Worm (Caenorhabditis elegans) whole organism, early embryonic: ENCODE data around the gene srx-67.

Source experiments
- B0310.2 ChIP-seq: sonication (generic microtip); optimal IDR thresholded peaks from 2 replicates; lab custom pipeline; 2016; ENCODE audit warnings: mild to moderate bottlenecking, missing genetic modification characterization, missing compliant biosample characterization
- F13C5.2 ChIP-seq: sonication (generic microtip); optimal IDR thresholded peaks from 2 replicates; lab custom pipeline; 2017; ENCODE audit warnings: mild to moderate bottlenecking, missing genetic modification characterization, inconsistent platforms, missing compliant biosample characterization
- aly-1 ChIP-seq: sonication (generic microtip); optimal IDR thresholded peaks from 2 replicates; lab custom pipeline; 2016; ENCODE audit warnings: missing genetic modification characterization, missing compliant biosample characterization
- ama-1 ChIP-seq: fragments of 150-350 bp; optimal IDR thresholded peaks from 2 replicates; lab custom pipeline; 2014
- ceh-13 ChIP-seq: fragments of 200-800 bp; sonication (Bioruptor generic); optimal IDR thresholded peaks from 2 replicates; lab custom pipeline; 2018; ENCODE audit warnings: mild to moderate bottlenecking, missing genetic modification characterization, missing compliant biosample characterization
- ceh-36 ChIP-seq: sonication (generic microtip); optimal IDR thresholded peaks from 2 replicates; lab custom pipeline; 2016; ENCODE audit warnings: missing genetic modification characterization, inconsistent platforms, missing compliant biosample characterization
- ets-7 ChIP-seq: sonication (generic microtip); optimal IDR thresholded peaks from 2 replicates; lab custom pipeline; 2016; ENCODE audit warnings: missing genotype, missing genetic modification characterization, missing compliant biosample characterization
- flt-1 ChIP-seq: fragments of 200-800 bp; sonication (Bioruptor generic); IDR thresholded peaks from 2 replicates; pipeline ENCODE4 v1.3.6; 2022; ENCODE audit warnings: missing genetic modification characterization, missing compliant biosample characterization
- hmbx-1 ChIP-seq: sonication (generic microtip); optimal IDR thresholded peaks from 2 replicates; lab custom pipeline; 2016; ENCODE audit warnings: mild to moderate bottlenecking, missing genetic modification characterization, missing compliant biosample characterization
- hmg-4 ChIP-seq: fragments of 200-800 bp; sonication (Bioruptor generic); optimal IDR thresholded peaks from 2 replicates; lab custom pipeline; 2018; ENCODE audit warnings: mild to moderate bottlenecking, missing genetic modification characterization, missing compliant biosample characterization
- hnd-1 ChIP-seq: sonication (generic microtip); optimal IDR thresholded peaks from 2 replicates; lab custom pipeline; 2016; ENCODE audit warnings: missing genetic modification characterization, missing compliant biosample characterization
- pes-1 ChIP-seq: fragments of 200-800 bp; sonication (Bioruptor generic); IDR thresholded peaks from 2 replicates; pipeline ENCODE4 v1.3.6; 2022; ENCODE audit warnings: missing genetic modification reagents, missing genetic modification characterization, missing compliant biosample characterization
- scrt-1 ChIP-seq: fragments of 200-800 bp; sonication (Bioruptor generic); IDR thresholded peaks from 2 replicates; pipeline ENCODE4 v1.3.6; 2022; ENCODE audit warnings: missing genetic modification characterization, missing compliant biosample characterization
- sea-1 ChIP-seq: fragments of 200-800 bp; sonication (Bioruptor generic); conservative IDR thresholded peaks from 2 replicates; pipeline ENCODE4 v1.3.6; 2022; ENCODE audit warnings: missing genetic modification characterization, missing compliant biosample characterization
- tbx-11 ChIP-seq: fragments of 200-800 bp; sonication (Bioruptor generic); IDR thresholded peaks from 2 replicates; pipeline ENCODE4 v1.3.6; 2022; ENCODE audit warnings: missing genetic modification characterization, missing compliant biosample characterization
- tbx-37 ChIP-seq: fragments of 200-800 bp; sonication (Bioruptor generic); conservative IDR thresholded peaks from 2 replicates; pipeline ENCODE4 v1.3.6; 2022; ENCODE audit warnings: missing genetic modification reagents, missing genetic modification characterization, missing compliant biosample characterization
- tra-4 ChIP-seq: sonication (generic microtip); optimal IDR thresholded peaks from 2 replicates; lab custom pipeline; 2017; ENCODE audit warnings: missing genetic modification characterization, missing compliant biosample characterization

srx-67 gene

ce11 chrV:3949723-3950122 lies 33.1 kb downstream of the srx-67 start, which contains the start of gene dach-1:
Gene dach-1, plus strand, starts transcription at chrV:3950023.
- TF ChIP-seq tbx-37 (GFP tag; lab: Robert Waterston, UW) (no peak), ama-1 (no peak)

ce11 chrV:3953739-3954138 lies 37.2 kb downstream of the srx-67 start, which contains the start of gene str-247:
Gene str-247, plus strand, starts transcription at chrV:3954039.
- no peak for TF ChIP-seq hmbx-1
- TF ChIP-seq pes-1 (GFP tag; lab: Robert Waterston, UW) = no peak
- TF ChIP-seq ceh-13 (GFP tag; lab: Kevin White, UChicago) = no peak
- no peak for TF ChIP-seq aly-1 (tag; lab: Kevin White, UChicago)
- TF ChIP-seq B0310.2 (tag; lab: Kevin White, UChicago) = no peak
- no peak for TF ChIP-seq tbx-11 (GFP tag; lab: Robert Waterston, UW)
- no peak for TF ChIP-seq sea-1 (GFP tag; lab: Robert Waterston, UW)
- TF ChIP-seq ets-7 = no peak
- TF ChIP-seq flt-1 (GFP tag; lab: Robert Waterston, UW) = no peak
- TF ChIP-seq F13C5.2 (tag; lab: Kevin White, UChicago) = no peak
- TF ChIP-seq ama-1 = no peak

DNA sequence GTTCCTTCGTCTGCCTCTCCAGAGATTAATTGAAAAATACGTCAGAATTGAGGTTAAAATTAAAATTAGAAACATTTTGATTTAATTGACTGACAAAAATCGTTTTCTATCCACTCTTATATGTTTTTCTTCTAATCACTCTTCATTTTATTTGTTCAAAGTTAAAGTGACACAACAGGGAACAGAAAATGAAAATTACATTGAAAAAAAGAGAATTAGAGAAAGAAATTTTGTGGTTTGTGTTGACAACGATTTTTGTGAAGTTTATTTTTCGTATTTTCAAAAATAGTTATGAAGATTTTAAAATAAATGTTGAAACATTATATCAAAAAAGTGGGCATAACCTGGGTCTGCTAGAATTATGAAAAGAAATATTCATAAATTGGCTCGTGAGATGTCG lies 41.0 kb downstream of the srx-67 start, which contains the start of gene cyp-34A5:
Gene cyp-34A5, minus strand, starts transcription at position 101 of the 400 bp plus-strand sequence.
- TF ChIP-seq scrt-1 (GFP tag; lab: Robert Waterston, UW) (no peak), ets-7 (no peak), B0310.2 (tag; lab: Kevin White, UChicago) (no peak), F13C5.2 (tag; lab: Kevin White, UChicago) (no peak)

ce11 chrV:3961235-3961634 lies 44.7 kb downstream of the srx-67 start, which contains the start of gene cyp-34A6:
Gene cyp-34A6, minus strand, starts transcription at chrV:3961335.
- TF ChIP-seq ama-1 (no peak), hmbx-1 (no peak), aly-1 (tag; lab: Kevin White, UChicago) (no peak), ceh-36 (tag; lab: Kevin White, UChicago) (no peak), sea-1 (GFP tag; lab: Robert Waterston, UW) (no peak), F13C5.2 (tag; lab: Kevin White, UChicago) (no peak), tbx-37 (GFP tag; lab: Robert Waterston, UW) (no peak), hnd-1 (tag; lab: Kevin White, UChicago) (no peak), flt-1 (GFP tag; lab: Robert Waterston, UW) (no peak), pes-1 (GFP tag; lab: Robert Waterston, UW) (no peak), ceh-13 (GFP tag; lab: Kevin White, UChicago) (no peak), B0310.2 (tag; lab: Kevin White, UChicago) (no peak), ets-7 (no peak), scrt-1 (GFP tag; lab: Robert Waterston, UW) (no peak), tra-4 (tag; lab: Kevin White, UChicago) (no peak)

ce11 chrV:3963715-3964114 lies 47.1 kb downstream of the srx-67 start, which contains the start of gene cyp-34A7:
Gene cyp-34A7, minus strand, starts transcription at chrV:3963815.
- no peak for TF ChIP-seq B0310.2 (tag; lab: Kevin White, UChicago)

ce11 chrV:3967762-3968161 lies 51.2 kb downstream of the srx-67 start, which contains the start of gene cyp-34A8:
Gene cyp-34A8, minus strand, starts transcription at chrV:3967823.
- TF ChIP-seq sea-1 (GFP tag; lab: Robert Waterston, UW) (no peak), ceh-13 (GFP tag; lab: Kevin White, UChicago) (no peak), hnd-1 (tag; lab: Kevin White, UChicago) (no peak), F13C5.2 (tag; lab: Kevin White, UChicago) (no peak), scrt-1 (GFP tag; lab: Robert Waterston, UW) (no peak), tbx-37 (GFP tag; lab: Robert Waterston, UW) (no peak), aly-1 (tag; lab: Kevin White, UChicago) (no peak), flt-1 (GFP tag; lab: Robert Waterston, UW) (no peak), tra-4 (tag; lab: Kevin White, UChicago) (no peak), B0310.2 (tag; lab: Kevin White, UChicago) (no peak), hmg-4 (GFP tag; lab: Kevin White, UChicago) (no peak), tbx-11 (GFP tag; lab: Robert Waterston, UW) (no peak), pes-1 (GFP tag; lab: Robert Waterston, UW) (no peak), ets-7 (no peak), ceh-36 (tag; lab: Kevin White, UChicago) (no peak), ama-1 (no peak), hmbx-1 (no peak)
